Worm (Caenorhabditis elegans) whole organism, mixed stage, embryonic: ENCODE data around the gene Y39G8B.2.

Experiments
- M03D4.4 ChIP-seq: sonication (generic microtip); optimal IDR thresholded peaks from 2 replicates; lab custom pipeline; 2017; ENCODE audit warnings: mild to moderate bottlenecking, missing genetic modification characterization, missing compliant biosample characterization
- blmp-1 ChIP-seq: fragments of 150-350 bp; optimal IDR thresholded peaks from 2 replicates; lab custom pipeline; 2014; ENCODE audit warnings: missing biosample characterization, missing genetic modification characterization
- ceh-39 ChIP-seq: fragments of 150-350 bp; optimal IDR thresholded peaks from 2 replicates; lab custom pipeline; 2014; ENCODE audit warnings: missing biosample characterization, missing genetic modification characterization
- ceh-43 ChIP-seq: fragments of 200-800 bp; sonication (Bioruptor generic); optimal IDR thresholded peaks from 2 replicates; lab custom pipeline; 2018; ENCODE audit warnings: mild to moderate bottlenecking, missing genetic modification characterization, moderate library complexity, missing compliant biosample characterization
- ceh-83 ChIP-seq: fragments of 200-800 bp; sonication (Bioruptor generic); optimal IDR thresholded peaks from 2 replicates; lab custom pipeline; 2018; ENCODE audit warnings: mild to moderate bottlenecking, missing genetic modification characterization, missing compliant biosample characterization
- ces-1 ChIP-seq: fragments of 150-350 bp; optimal IDR thresholded peaks from 2 replicates; lab custom pipeline; 2014; ENCODE audit warnings: missing biosample characterization, missing genetic modification reagents, missing genetic modification characterization
- cnd-1 ChIP-seq: fragments of 200-800 bp; sonication (Bioruptor generic); optimal IDR thresholded peaks from 2 replicates; lab custom pipeline; 2018; ENCODE audit warnings: mild to moderate bottlenecking, missing genetic modification characterization, missing compliant biosample characterization
- drap-1 ChIP-seq: fragments of 200-800 bp; sonication (Bioruptor generic); optimal IDR thresholded peaks from 3 replicates; lab custom pipeline; 2018; ENCODE audit warnings: mild to moderate bottlenecking, missing genetic modification characterization, missing compliant biosample characterization
- elt-1 ChIP-seq: sonication (generic microtip); optimal IDR thresholded peaks from 2 replicates; lab custom pipeline; 2017; ENCODE audit warnings: missing genetic modification characterization, mild to moderate bottlenecking, missing compliant biosample characterization, antibody characterized with exemption, moderate library complexity, borderline replicate concordance; ENCODE audit not compliant: insufficient read depth
- elt-3 ChIP-seq: fragments of 150-350 bp; optimal IDR thresholded peaks from 2 replicates; lab custom pipeline; 2014; ENCODE audit warnings: missing biosample characterization, missing genetic modification characterization
- flh-1 ChIP-seq: fragments of 200-800 bp; sonication (Bioruptor generic); optimal IDR thresholded peaks from 2 replicates; lab custom pipeline; 2018; ENCODE audit warnings: mild to moderate bottlenecking, missing genetic modification characterization, moderate library complexity, missing compliant biosample characterization
- ham-2 ChIP-seq: fragments of 200-800 bp; sonication (Bioruptor generic); optimal IDR thresholded peaks from 2 replicates; lab custom pipeline; 2018; ENCODE audit warnings: mild to moderate bottlenecking, missing genetic modification characterization, missing compliant biosample characterization
- lin-13 ChIP-seq: fragments of 150-350 bp; optimal IDR thresholded peaks from 2 replicates; lab custom pipeline; 2014; ENCODE audit warnings: missing biosample characterization, missing genetic modification characterization
- lin-32 ChIP-seq: fragments of 200-800 bp; sonication (Bioruptor generic); optimal IDR thresholded peaks from 2 replicates; lab custom pipeline; 2018; ENCODE audit warnings: mild to moderate bottlenecking, missing genetic modification characterization, missing compliant biosample characterization
- lsy-2 ChIP-seq: fragments of 150-350 bp; optimal IDR thresholded peaks from 2 replicates; lab custom pipeline; 2014; ENCODE audit warnings: missing biosample characterization, missing genetic modification characterization
- mab-5 ChIP-seq: fragments of 150-350 bp; optimal IDR thresholded peaks from 2 replicates; lab custom pipeline; 2014; ENCODE audit warnings: missing biosample characterization, missing genetic modification characterization
- mep-1 ChIP-seq: fragments of 150-350 bp; optimal IDR thresholded peaks from 2 replicates; lab custom pipeline; 2017; ENCODE audit warnings: missing biosample characterization, missing genetic modification reagents, missing genetic modification characterization, inconsistent platforms
- mls-2 ChIP-seq: sonication (generic microtip); optimal IDR thresholded peaks from 2 replicates; lab custom pipeline; 2016; ENCODE audit warnings: mild to moderate bottlenecking, missing genetic modification characterization, moderate library complexity, missing compliant biosample characterization
- nhr-12 ChIP-seq: fragments of 150-350 bp; optimal IDR thresholded peaks from 2 replicates; lab custom pipeline; 2014; ENCODE audit warnings: missing biosample characterization, missing genetic modification characterization
- nhr-2 ChIP-seq: fragments of 150-350 bp; optimal IDR thresholded peaks from 2 replicates; lab custom pipeline; 2014; ENCODE audit warnings: missing biosample characterization, missing genetic modification characterization
- nhr-237 ChIP-seq: fragments of 150-350 bp; optimal IDR thresholded peaks from 2 replicates; lab custom pipeline; 2014; ENCODE audit warnings: missing biosample characterization, missing genetic modification characterization
- nhr-28 ChIP-seq: fragments of 150-350 bp; optimal IDR thresholded peaks from 2 replicates; lab custom pipeline; 2014; ENCODE audit warnings: missing biosample characterization, missing genetic modification characterization
- nhr-76 ChIP-seq: sonication (generic microtip); optimal IDR thresholded peaks from 2 replicates; lab custom pipeline; 2017; ENCODE audit warnings: missing biosample characterization, missing genetic modification characterization
- pha-4 ChIP-seq: fragments of 150-350 bp; optimal IDR thresholded peaks from 2 replicates; lab custom pipeline; 2018; ENCODE audit warnings: missing biosample characterization, missing genetic modification reagents, missing genetic modification characterization
- sem-2 ChIP-seq: fragments of 200-800 bp; sonication (Bioruptor generic); optimal IDR thresholded peaks from 2 replicates; lab custom pipeline; 2018; ENCODE audit warnings: mild to moderate bottlenecking, missing genetic modification characterization, missing compliant biosample characterization
- snpc-4 ChIP-seq: fragments of 150-350 bp; optimal IDR thresholded peaks from 2 replicates; lab custom pipeline; 2014; ENCODE audit warnings: missing biosample characterization, missing genetic modification characterization
- sptf-1 ChIP-seq: sonication (generic microtip); optimal IDR thresholded peaks from 2 replicates; lab custom pipeline; 2017; ENCODE audit warnings: mild to moderate bottlenecking, missing genetic modification characterization, moderate library complexity, missing compliant biosample characterization
- tbx-8 ChIP-seq: fragments of 200-800 bp; sonication (Bioruptor generic); optimal IDR thresholded peaks from 2 replicates; lab custom pipeline; 2018; ENCODE audit warnings: mild to moderate bottlenecking, missing genetic modification characterization, moderate library complexity, missing compliant biosample characterization
- unc-120 ChIP-seq: sonication (generic microtip); optimal IDR thresholded peaks from 2 replicates; lab custom pipeline; 2017; ENCODE audit warnings: missing genetic modification characterization, missing compliant biosample characterization; ENCODE audit not compliant: poor library complexity, severe bottlenecking
- unc-39 ChIP-seq: fragments of 150-350 bp; optimal IDR thresholded peaks from 2 replicates; lab custom pipeline; 2014; ENCODE audit warnings: missing biosample characterization, missing genetic modification characterization
- zip-8 ChIP-seq: fragments of 150-350 bp; optimal IDR thresholded peaks from 2 replicates; lab custom pipeline; 2014; ENCODE audit warnings: missing biosample characterization, missing genetic modification characterization
- ztf-11 ChIP-seq: fragments of 150-350 bp; optimal IDR thresholded peaks from 2 replicates; lab custom pipeline; 2014; ENCODE audit warnings: missing biosample characterization, missing genetic modification characterization

Gene Y39G8B.2

ce11 chrII:13982923-13983322 lies 6.9 kb upstream of the Y39G8B.2 start, which contains the start of the genes Y39G8B.13 and Y39G8B.10:
Gene Y39G8B.13, minus strand, starts transcription at chrII:13983047.
Gene Y39G8B.10, minus strand, starts transcription at chrII:13983115.
- TF ChIP-seq snpc-4 (tag; lab: Kevin White, UChicago): no peak

- TF ChIP-seq nhr-237 (tag; lab: Kevin White, UChicago): no peak
- TF ChIP-seq elt-1 (tag; lab: Kevin White, UChicago): no peak
- TF ChIP-seq drap-1 (GFP tag; lab: Kevin White, UChicago): no peak
- no peak for TF ChIP-seq lin-13
- no peak for TF ChIP-seq tbx-8 (GFP tag; lab: Kevin White, UChicago)
- TF ChIP-seq sem-2 (GFP tag; lab: Kevin White, UChicago): no peak
- TF ChIP-seq blmp-1 (tag; lab: Kevin White, UChicago): no peak
- no peak for TF ChIP-seq nhr-2 (tag; lab: Kevin White, UChicago)
- TF ChIP-seq ceh-43 (GFP tag; lab: Kevin White, UChicago): no peak
- no peak for TF ChIP-seq unc-39 (tag; lab: Kevin White, UChicago)
- TF ChIP-seq ztf-11 (tag; lab: Kevin White, UChicago): no peak
- no peak for TF ChIP-seq elt-3 (tag; lab: Kevin White, UChicago)
- TF ChIP-seq snpc-4 (tag; lab: Kevin White, UChicago): no peak
- no peak for TF ChIP-seq cnd-1 (tag; lab: Kevin White, UChicago)
- TF ChIP-seq ces-1 (GFP tag; lab: Kevin White, UChicago): no peak
- TF ChIP-seq unc-120 (tag; lab: Kevin White, UChicago): no peak
- TF ChIP-seq ceh-83 (GFP tag; lab: Kevin White, UChicago): no peak
- no peak for TF ChIP-seq nhr-76 (tag; lab: Kevin White, UChicago)
- TF ChIP-seq, all 35 proteins: peak for 0
Observed at ce11 chrII:13982247-13982646, 6.2 kb upstream of the Y39G8B.2 start.

DNA sequence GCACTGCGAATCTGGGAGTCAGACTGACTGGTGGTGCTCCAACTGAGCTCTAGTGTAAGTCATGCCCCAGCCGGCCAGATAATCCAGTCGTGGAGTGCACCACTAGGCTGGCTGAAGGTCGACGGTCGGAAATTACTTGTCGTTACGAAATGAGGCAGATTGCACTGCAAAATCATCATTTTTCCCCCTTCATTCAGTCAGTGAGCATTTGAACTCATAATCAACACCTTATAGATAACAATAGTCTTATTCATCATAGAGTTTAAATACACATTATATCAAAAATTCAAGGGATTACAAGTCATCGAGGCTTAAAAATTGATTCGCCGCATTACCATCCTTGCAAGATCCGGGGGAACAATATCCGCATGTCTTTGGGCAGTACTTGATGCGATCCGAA lies 5.8 kb upstream of the Y39G8B.2 start:
- TF ChIP-seq nhr-2 (tag; lab: Kevin White, UChicago) (no peak), sem-2 (GFP tag; lab: Kevin White, UChicago) (no peak), unc-39 (tag; lab: Kevin White, UChicago) (no peak), ceh-39 (tag; lab: Kevin White, UChicago) (no peak)

ce11 chrII:13981097-13981496 lies 5.1 kb upstream of the Y39G8B.2 start, which contains the start of gene Y39G8B.9:
Gene Y39G8B.9, plus strand, starts transcription at chrII:13981365.
- TF ChIP-seq drap-1 (GFP tag; lab: Kevin White, UChicago) (no peak), nhr-76 (tag; lab: Kevin White, UChicago) (no peak), elt-3 (tag; lab: Kevin White, UChicago) (no peak), nhr-28 (tag; lab: Kevin White, UChicago) (no peak), mls-2 (tag; lab: Kevin White, UChicago) (no peak), cnd-1 (tag; lab: Kevin White, UChicago) (no peak), lin-13 (no peak), nhr-2 (tag; lab: Kevin White, UChicago) (no peak), tbx-8 (GFP tag; lab: Kevin White, UChicago) (no peak), mep-1 (no peak), nhr-12 (tag; lab: Kevin White, UChicago) (no peak), sptf-1 (no peak), unc-120 (tag; lab: Kevin White, UChicago) (no peak), ceh-39 (tag; lab: Kevin White, UChicago) (no peak), blmp-1 (tag; lab: Kevin White, UChicago) (no peak), flh-1 (no peak), lsy-2 (tag; lab: Kevin White, UChicago) (no peak), elt-1 (tag; lab: Kevin White, UChicago) (no peak), pha-4 (tag; lab: Kevin White, UChicago) (no peak), ham-2 (GFP tag; lab: Kevin White, UChicago) (no peak)

DNA sequence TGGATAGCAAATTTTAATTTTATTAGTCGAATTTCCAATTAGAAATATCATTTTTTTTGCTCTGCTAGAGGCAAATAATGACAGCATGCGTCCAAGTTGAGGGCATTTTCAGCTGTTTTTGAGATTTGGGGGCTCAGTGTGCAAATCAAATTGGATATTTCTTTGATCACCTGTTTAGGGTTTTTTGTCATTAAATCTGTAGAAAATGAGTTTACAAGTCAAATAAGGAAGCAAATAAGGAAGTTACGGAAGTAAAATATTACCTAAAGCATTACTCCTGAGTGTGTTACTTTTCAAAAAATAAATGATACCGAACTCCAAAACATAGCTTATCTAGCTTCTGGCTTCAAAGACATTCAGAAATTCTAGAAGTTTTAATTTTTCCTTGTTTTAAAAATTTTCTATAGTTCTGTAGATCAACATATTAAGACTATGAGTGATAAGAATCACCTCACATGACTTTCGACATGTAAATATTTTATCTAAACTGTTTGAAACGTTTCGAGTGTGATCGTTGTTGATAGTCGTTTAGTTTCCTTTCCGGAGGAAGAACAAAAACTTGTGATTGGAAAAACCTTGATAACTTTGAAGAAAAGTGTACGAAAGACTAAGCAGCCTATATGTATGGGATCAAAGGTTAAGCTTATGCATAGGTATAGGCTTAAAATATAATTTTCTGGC lies 4.0 kb upstream of the Y39G8B.2 start, which contains the start of gene sre-48:
Gene sre-48 (minus strand): TSS at position 51 of the 681 bp plus-strand sequence.
- TF ChIP-seq lin-13 (no peak), mep-1 (no peak), nhr-76 (tag; lab: Kevin White, UChicago) (no peak), nhr-12 (tag; lab: Kevin White, UChicago) (no peak), zip-8 (tag; lab: Kevin White, UChicago) (no peak), lin-32 (GFP tag; lab: Kevin White, UChicago) (no peak), sem-2 (GFP tag; lab: Kevin White, UChicago) (no peak), M03D4.4 (tag; lab: Kevin White, UChicago) (no peak), pha-4 (tag; lab: Kevin White, UChicago) (no peak), nhr-237 (tag; lab: Kevin White, UChicago) (no peak), cnd-1 (tag; lab: Kevin White, UChicago) (no peak), tbx-8 (GFP tag; lab: Kevin White, UChicago) (no peak), unc-39 (tag; lab: Kevin White, UChicago) (no peak), ztf-11 (tag; lab: Kevin White, UChicago) (no peak), sptf-1 (no peak), drap-1 (GFP tag; lab: Kevin White, UChicago) (no peak), snpc-4 (tag; lab: Kevin White, UChicago) (no peak), mab-5 (no peak)
